Fruit fly (Drosophila melanogaster) whole organism, embryonic: ENCODE measurements around the gene CG7627.

Experiments
- ATbp ChIP-seq: fragments of 200-800 bp; sonication (Bioruptor generic); optimal IDR thresholded peaks from 2 replicates; lab custom pipeline; 2017; ENCODE audit warnings: missing biosample characterization, mild to moderate bottlenecking, missing genetic modification characterization, missing genetic modification reagents
- Adf1 ChIP-seq: fragments of 200-800 bp; sonication (Bioruptor generic); IDR thresholded peaks from 2 replicates; pipeline ENCODE4 v1.3.6; 2022; ENCODE audit warnings: missing biosample characterization, missing genetic modification characterization
- Aef1 ChIP-seq: fragments of 200-800 bp; sonication (Bioruptor generic); IDR thresholded peaks from 3 replicates; pipeline ENCODE4 v1.3.6; 2022; ENCODE audit warnings: missing biosample characterization, missing genetic modification characterization
- Atf6 ChIP-seq: fragments of 200-800 bp; sonication (Bioruptor generic); IDR thresholded peaks from 2 replicates; pipeline ENCODE4 v1.3.6; 2022; ENCODE audit warnings: missing biosample characterization, missing genetic modification characterization
- CG1024 ChIP-seq: fragments of 200-800 bp; sonication (Bioruptor generic); IDR thresholded peaks from 2 replicates; pipeline ENCODE4 v1.3.6; 2022; ENCODE audit warnings: missing biosample characterization, missing genetic modification characterization
- CG11696 ChIP-seq: fragments of 200-800 bp; sonication (Bioruptor generic); IDR thresholded peaks from 2 replicates; pipeline ENCODE4 v1.3.6; 2022; ENCODE audit warnings: missing biosample characterization, missing genetic modification characterization
- CG12155 ChIP-seq: fragments of 200-800 bp; sonication (Bioruptor generic); optimal IDR thresholded peaks from 3 replicates; lab custom pipeline; 2016; ENCODE audit warnings: missing biosample characterization, missing genetic modification characterization
- CG13624 ChIP-seq: fragments of 200-800 bp; sonication (Bioruptor generic); optimal IDR thresholded peaks from 2 replicates; lab custom pipeline; 2016; ENCODE audit warnings: missing biosample characterization, missing genetic modification characterization
- CG14710 ChIP-seq: fragments of 200-800 bp; sonication (Bioruptor generic); optimal IDR thresholded peaks from 3 replicates; lab custom pipeline; 2019; ENCODE audit warnings: missing biosample characterization, mild to moderate bottlenecking, missing genetic modification characterization, moderate library complexity
- CG14860 ChIP-seq: fragments of 200-800 bp; sonication (Bioruptor generic); IDR thresholded peaks from 3 replicates; pipeline ENCODE4 v1.3.6; 2022; ENCODE audit warnings: missing biosample characterization, missing genetic modification characterization; ENCODE audit not compliant: partially characterized antibody
- CG15011 ChIP-seq: fragments of 200-800 bp; sonication (Bioruptor generic); optimal IDR thresholded peaks from 3 replicates; lab custom pipeline; 2018; ENCODE audit warnings: missing biosample characterization, mild to moderate bottlenecking, missing genetic modification characterization
- CG1647 ChIP-seq: fragments of 200-800 bp; sonication (Bioruptor generic); optimal IDR thresholded peaks from 3 replicates; lab custom pipeline; 2016; ENCODE audit warnings: missing biosample characterization, missing genetic modification characterization
- CG17829 ChIP-seq: fragments of 200-800 bp; optimal IDR thresholded peaks from 2 replicates; lab custom pipeline; 2019; ENCODE audit warnings: missing biosample characterization, mild to moderate bottlenecking, missing genetic modification characterization, moderate library complexity
- CG18011 ChIP-seq: fragments of 200-800 bp; sonication (Bioruptor generic); optimal IDR thresholded peaks from 2 replicates; lab custom pipeline; 2017; ENCODE audit warnings: missing biosample characterization, missing genetic modification characterization, mild to moderate bottlenecking, moderate library complexity, missing genotype
- CG18599 ChIP-seq: fragments of 200-800 bp; sonication (Bioruptor generic); optimal IDR thresholded peaks from 3 replicates; lab custom pipeline; 2017; ENCODE audit warnings: missing biosample characterization, missing genetic modification characterization, mild to moderate bottlenecking, moderate library complexity, missing genetic modification reagents
- CG2712 ChIP-seq: fragments of 200-800 bp; optimal IDR thresholded peaks from 3 replicates; lab custom pipeline; 2019; ENCODE audit warnings: missing biosample characterization, mild to moderate bottlenecking, missing genetic modification characterization, moderate library complexity
- CG3995 ChIP-seq: fragments of 200-800 bp; sonication (Bioruptor generic); optimal IDR thresholded peaks from 3 replicates; lab custom pipeline; 2016; ENCODE audit warnings: missing biosample characterization, missing genetic modification characterization
- CG4707 ChIP-seq: fragments of 200-800 bp; sonication (Bioruptor generic); optimal IDR thresholded peaks from 2 replicates; lab custom pipeline; 2018; ENCODE audit warnings: missing biosample characterization, mild to moderate bottlenecking, missing genetic modification characterization, moderate library complexity
- CG8089 ChIP-seq: fragments of 200-800 bp; sonication (Bioruptor generic); optimal IDR thresholded peaks from 3 replicates; lab custom pipeline; 2016; ENCODE audit warnings: missing biosample characterization, missing genetic modification characterization
- CG9797 ChIP-seq: fragments of 200-800 bp; sonication (Bioruptor generic); optimal IDR thresholded peaks from 3 replicates; lab custom pipeline; 2018; ENCODE audit warnings: missing biosample characterization, mild to moderate bottlenecking, missing genetic modification characterization
- CrebB ChIP-seq: fragments of 200-800 bp; sonication (Bioruptor generic); optimal IDR thresholded peaks from 3 replicates; lab custom pipeline; 2018; ENCODE audit warnings: missing biosample characterization, mild to moderate bottlenecking, missing genetic modification characterization
- ERR ChIP-seq: fragments of 200-800 bp; sonication (Bioruptor generic); optimal IDR thresholded peaks from 2 replicates; lab custom pipeline; 2016; ENCODE audit warnings: missing biosample characterization, missing genetic modification characterization
- HHEX ChIP-seq: fragments of 200-800 bp; sonication (Bioruptor generic); optimal IDR thresholded peaks from 3 replicates; lab custom pipeline; 2017; ENCODE audit warnings: missing biosample characterization, mild to moderate bottlenecking, missing genetic modification characterization, missing genetic modification reagents
- Hand ChIP-seq: fragments of 200-800 bp; sonication (Bioruptor generic); optimal IDR thresholded peaks from 2 replicates; lab custom pipeline; 2017; ENCODE audit warnings: mild to moderate bottlenecking, missing biosample characterization, missing genetic modification reagents, missing genetic modification characterization
- HmgZ ChIP-seq: fragments of 200-800 bp; sonication (Bioruptor generic); optimal IDR thresholded peaks from 2 replicates; lab custom pipeline; 2018; ENCODE audit warnings: missing biosample characterization, mild to moderate bottlenecking, missing genetic modification characterization
- Hmr ChIP-seq: fragments of 200-800 bp; sonication (Bioruptor generic); optimal IDR thresholded peaks from 3 replicates; lab custom pipeline; 2017; ENCODE audit warnings: mild to moderate bottlenecking, missing biosample characterization, missing genetic modification reagents, missing genetic modification characterization
- NC2β ChIP-seq: fragments of 200-800 bp; sonication (Bioruptor generic); optimal IDR thresholded peaks from 2 replicates; lab custom pipeline; 2016; ENCODE audit warnings: missing biosample characterization, missing genetic modification characterization
- Poxn ChIP-seq: fragments of 200-800 bp; sonication (Bioruptor generic); IDR thresholded peaks from 2 replicates; pipeline ENCODE4 v1.3.6; 2022; ENCODE audit warnings: missing biosample characterization, missing genetic modification characterization
- Scr ChIP-seq: fragments of 200-800 bp; sonication (Bioruptor generic); IDR thresholded peaks from 2 replicates; pipeline ENCODE4 v1.3.6; 2022; ENCODE audit warnings: missing biosample characterization, missing genetic modification characterization; ENCODE audit not compliant: partially characterized antibody
- Xrp1 ChIP-seq: fragments of 200-800 bp; sonication (Bioruptor generic); IDR thresholded peaks from 2 replicates; pipeline ENCODE4 v1.3.6; 2022; ENCODE audit warnings: missing biosample characterization, missing genetic modification characterization
- ara ChIP-seq: fragments of 200-800 bp; sonication (Bioruptor generic); IDR thresholded peaks from 2 replicates; pipeline ENCODE4 v1.3.6; 2022; ENCODE audit warnings: missing biosample characterization, missing genetic modification characterization
- cas ChIP-seq: fragments of 200-800 bp; sonication (Bioruptor generic); IDR thresholded peaks from 2 replicates; pipeline ENCODE4 v1.3.6; 2022; ENCODE audit warnings: missing biosample characterization, missing genetic modification characterization
- gcm ChIP-seq: fragments of 200-800 bp; sonication (Bioruptor generic); optimal IDR thresholded peaks from 2 replicates; lab custom pipeline; 2019; ENCODE audit warnings: missing biosample characterization, mild to moderate bottlenecking, missing genetic modification characterization, moderate library complexity
- gfzf ChIP-seq: fragments of 200-800 bp; sonication (Bioruptor generic); optimal IDR thresholded peaks from 2 replicates; lab custom pipeline; 2016; ENCODE audit warnings: missing biosample characterization, mild to moderate bottlenecking, missing genetic modification characterization, moderate library complexity
- gsb ChIP-seq: fragments of 200-800 bp; sonication (Bioruptor generic); IDR thresholded peaks from 2 replicates; pipeline ENCODE4 v1.3.6; 2022; ENCODE audit warnings: missing biosample characterization, missing genetic modification characterization
- ken ChIP-seq: fragments of 200-800 bp; sonication (Bioruptor generic); IDR thresholded peaks from 3 replicates; pipeline ENCODE4 v1.3.6; 2022; ENCODE audit warnings: missing biosample characterization, missing genetic modification characterization
- knrl ChIP-seq: fragments of 200-800 bp; sonication (Bioruptor generic); IDR thresholded peaks from 3 replicates; pipeline ENCODE4 v1.3.6; 2022; ENCODE audit warnings: missing biosample characterization, missing genetic modification characterization; ENCODE audit not compliant: partially characterized antibody
- lab ChIP-seq: fragments of 200-800 bp; sonication (Bioruptor generic); optimal IDR thresholded peaks from 3 replicates; lab custom pipeline; 2017; ENCODE audit warnings: missing biosample characterization, missing genetic modification characterization, mild to moderate bottlenecking, moderate library complexity, missing genetic modification reagents
- nerfin-2 ChIP-seq: fragments of 200-800 bp; sonication (Bioruptor generic); IDR thresholded peaks from 2 replicates; pipeline ENCODE4 v1.3.6; 2022; ENCODE audit warnings: missing biosample characterization, missing genetic modification characterization; ENCODE audit not compliant: partially characterized antibody
- odd ChIP-seq: fragments of 200-800 bp; sonication (Bioruptor generic); optimal IDR thresholded peaks from 2 replicates; lab custom pipeline; 2017; ENCODE audit warnings: missing biosample characterization, mild to moderate bottlenecking, missing genetic modification characterization
- onecut ChIP-seq: fragments of 200-800 bp; sonication (Bioruptor generic); IDR thresholded peaks from 2 replicates; pipeline ENCODE4 v1.3.6; 2022; ENCODE audit warnings: missing biosample characterization, missing genetic modification characterization
- pb ChIP-seq: fragments of 200-800 bp; sonication (Bioruptor generic); optimal IDR thresholded peaks from 3 replicates; lab custom pipeline; 2016; ENCODE audit warnings: missing biosample characterization, missing genetic modification characterization
- pfk ChIP-seq: fragments of 200-800 bp; sonication (Bioruptor generic); optimal IDR thresholded peaks from 2 replicates; lab custom pipeline; 2018; ENCODE audit warnings: missing biosample characterization, mild to moderate bottlenecking, missing genetic modification characterization, moderate library complexity
- rib ChIP-seq: fragments of 200-800 bp; sonication (Bioruptor generic); IDR thresholded peaks from 2 replicates; pipeline ENCODE4 v1.3.6; 2022; ENCODE audit warnings: missing biosample characterization, missing genetic modification characterization
- scrt ChIP-seq: fragments of 200-800 bp; sonication (Bioruptor generic); optimal IDR thresholded peaks from 2 replicates; lab custom pipeline; 2018; ENCODE audit warnings: missing biosample characterization, mild to moderate bottlenecking, missing genetic modification characterization, moderate library complexity
- z ChIP-seq: fragments of 200-800 bp; sonication (Bioruptor generic); IDR thresholded peaks from 3 replicates; pipeline ENCODE4 v1.3.6; 2022; ENCODE audit warnings: missing biosample characterization, missing genetic modification characterization
- zen2 ChIP-seq: fragments of 200-800 bp; sonication (Bioruptor generic); IDR thresholded peaks from 3 replicates; pipeline ENCODE4 v1.3.6; 2022; ENCODE audit warnings: missing biosample characterization, missing genetic modification characterization; ENCODE audit not compliant: partially characterized antibody

CG7627 gene

DNA sequence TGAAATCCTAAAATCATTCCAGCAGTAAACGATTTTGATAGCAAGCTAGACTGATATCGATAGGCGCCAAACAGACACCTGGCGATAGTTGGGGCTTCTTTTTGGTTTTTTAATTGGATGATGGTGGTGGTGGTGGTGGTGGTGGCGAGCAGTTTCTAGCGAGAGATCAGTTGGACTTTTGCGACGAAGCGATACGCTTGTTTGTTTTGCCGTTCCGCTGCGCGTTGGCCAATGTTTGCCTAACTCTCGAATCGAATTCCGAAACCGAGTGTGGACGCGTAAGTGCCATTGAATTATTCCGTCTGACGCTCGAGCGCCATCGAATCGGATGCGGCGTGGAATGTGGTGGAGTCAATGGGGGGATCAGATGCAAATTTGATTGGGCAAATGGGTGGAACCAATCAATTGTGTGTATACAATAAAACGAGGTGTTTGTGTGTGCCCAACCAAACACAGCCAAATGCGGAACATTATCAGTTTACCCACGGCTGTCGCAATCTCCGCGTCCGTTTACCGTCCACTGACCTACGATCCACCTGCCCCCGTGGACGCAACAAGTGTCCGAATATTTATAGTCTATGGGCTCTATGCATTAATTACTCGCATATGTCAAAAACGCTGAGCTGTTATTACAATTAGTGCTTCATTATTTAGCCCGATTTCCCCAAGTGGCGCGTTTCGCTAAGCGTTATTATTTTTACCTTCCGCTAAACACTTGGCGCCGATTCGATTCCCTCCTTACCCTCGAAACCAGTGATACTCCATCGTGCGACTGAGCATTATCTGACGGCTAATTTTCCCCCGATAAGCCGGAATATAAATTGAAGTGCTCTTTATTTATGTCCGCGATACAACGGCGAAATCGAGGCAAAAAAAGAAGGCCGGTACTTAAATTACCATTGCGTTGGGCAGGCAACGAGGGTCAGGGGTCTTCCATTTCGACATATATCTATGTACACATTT is 8.4 kb upstream of the CG7627 start, which contains the start of gene CG17292 (continued):
- no peak for TF ChIP-seq Poxn
- peak; percentile 83 for TF ChIP-seq HmgZ
- TF ChIP-seq onecut (GFP tag; lab: Robert Waterston, UW), result peak; percentile 54; the same call in 1 of the 2 replicates
- TF ChIP-seq Scr (GFP tag; lab: Robert Waterston, UW), result peak; percentile 90
- TF ChIP-seq cas (GFP tag; lab: Robert Waterston, UW), result peak; percentile 40; the same call in 1 of the 2 replicates
- peak; percentile 81 for TF ChIP-seq lab (GFP tag; lab: Kevin White, UChicago)
- peak; percentile 85 for TF ChIP-seq CrebB (tag; lab: Kevin White, UChicago)
- peak; percentile 58 for TF ChIP-seq HHEX (GFP tag; lab: Kevin White, UChicago)
- TF ChIP-seq gfzf (GFP tag; lab: Kevin White, UChicago), result peak; percentile 53
- no peak for TF ChIP-seq CG17829 (tag; lab: Kevin White, UChicago)
- no peak for TF ChIP-seq scrt
- peak; percentile 86 for TF ChIP-seq Atf6 (GFP tag; lab: Robert Waterston, UW)
- peak; percentile 81 for TF ChIP-seq Hmr (GFP tag; lab: Kevin White, UChicago)
- peak; percentile 56 for TF ChIP-seq CG18599 (GFP tag; lab: Kevin White, UChicago)
- peak; percentile 66 for TF ChIP-seq Adf1 (GFP tag; lab: Robert Waterston, UW)
- peak; percentile 82 for TF ChIP-seq zen2 (GFP tag; lab: Robert Waterston, UW)
- TF ChIP-seq NC2β (GFP tag; lab: Kevin White, UChicago), result peak; percentile 32
- peak; percentile 69 for TF ChIP-seq CG13624
- peak; percentile 14 for TF ChIP-seq CG14710
- peak; percentile 6 for TF ChIP-seq ERR (GFP tag; lab: Kevin White, UChicago)
- no peak for TF ChIP-seq CG4707
- peak; percentile 78 for TF ChIP-seq ATbp (GFP tag; lab: Kevin White, UChicago)
- TF ChIP-seq CG1647 (GFP tag; lab: Kevin White, UChicago), result peak; percentile 28
- TF ChIP-seq rib, result peak; percentile 92
- peak; percentile 12 for TF ChIP-seq CG15011 (GFP tag; lab: Kevin White, UChicago)
- TF ChIP-seq nerfin-2 (GFP tag; lab: Robert Waterston, UW), result peak; percentile 83
- TF ChIP-seq CG12155 (GFP tag; lab: Kevin White, UChicago), result peak; percentile 99
- peak; percentile 39 for TF ChIP-seq CG18011 (GFP tag; lab: Kevin White, UChicago)
- 0 out of 2 replicates have a peak, but pooled peaks have one; percentile 41 for TF ChIP-seq gsb (GFP tag; lab: Robert Waterston, UW)
- peak; percentile 15 for TF ChIP-seq CG2712 (tag; lab: Kevin White, UChicago)
- peak; percentile 20; the same call in 1 of the 3 replicates for TF ChIP-seq Aef1 (GFP tag; lab: Robert Waterston, UW)
- TF ChIP-seq gcm (GFP tag; lab: Kevin White, UChicago), result peak; percentile 59
- TF ChIP-seq Xrp1 (GFP tag; lab: Robert Waterston, UW), result peak; percentile 63
- TF ChIP-seq odd (GFP tag; lab: Kevin White, UChicago), result peak; percentile 22
- TF ChIP-seq Hand, result peak; percentile 30
- peak; percentile 80 for TF ChIP-seq CG14860 (GFP tag; lab: Robert Waterston, UW)
- peak; percentile 91 for TF ChIP-seq knrl
- peak; percentile 67 for TF ChIP-seq CG1024 (GFP tag; lab: Robert Waterston, UW)
- peak; percentile 6 for TF ChIP-seq pfk (GFP tag; lab: Kevin White, UChicago)
- TF ChIP-seq z (GFP tag; lab: Robert Waterston, UW), result peak; percentile 15; the same call in 1 of the 3 replicates
- 0 out of 2 replicates have a peak, but pooled peaks have one; percentile 10 for TF ChIP-seq CG11696 (GFP tag; lab: Robert Waterston, UW)
- TF ChIP-seq CG8089, result peak; percentile 33
- TF ChIP-seq CG9797, result peak; percentile 13
- no peak for TF ChIP-seq ara
- TF ChIP-seq ken, result peak; percentile 62; the same call in 2 of the 3 replicates
- TF ChIP-seq pb (GFP tag; lab: Kevin White, UChicago), result no peak
- TF ChIP-seq CG3995 (GFP tag; lab: Kevin White, UChicago), result peak; percentile 19
